Worm (Caenorhabditis elegans) whole organism, mixed stage, embryonic: ENCODE data around the gene rpl-12.

ENCODE experiments used
- lsy-2 ChIP-seq: fragments of 150-350 bp; optimal IDR thresholded peaks from 2 replicates; lab custom pipeline; 2014; ENCODE audit warnings: missing biosample characterization, missing genetic modification characterization
- zip-8 ChIP-seq: fragments of 150-350 bp; optimal IDR thresholded peaks from 2 replicates; lab custom pipeline; 2014; ENCODE audit warnings: missing biosample characterization, missing genetic modification characterization

- TF ChIP-seq lsy-2 (tag; lab: Kevin White, UChicago) (no peak), zip-8 (tag; lab: Kevin White, UChicago) (no peak)
Measured at ce11 chrIV:13241340-13241739, 889 bp upstream of the rpl-12 start.
